Fruit fly (Drosophila melanogaster): ENCODE results near the gene qin.
A peak's percentile ranks its signal among the peaks of the same experiment; 100 is the strongest.

- TF ChIP-seq ewg (GFP tag; optimal IDR thresholded peaks at IDR 0.05) (peak; percentile 90), emc (GFP tag; optimal IDR thresholded peaks at IDR 0.05) (peak; percentile 54), CG6254 (GFP tag; optimal IDR thresholded peaks at IDR 0.05) (peak; percentile 88), CG7745 (tag; optimal IDR thresholded peaks at IDR 0.05) (no peak), Dll (GFP tag; IDR thresholded peaks at IDR 0.05; ENCODE audit: partially characterized antibody) (no peak), CG12659 (GFP tag; optimal IDR thresholded peaks at IDR 0.05) (peak; percentile 98)
These were observed 17.0 kb upstream of the qin start for dm6 chr3R:18573699-18574259.

Measured in whole organism, embryonic.